Fruit fly (Drosophila melanogaster): ENCODE results near the gene Eig71Ea.
A peak's percentile ranks its signal among the peaks of the same experiment; 100 is the strongest.

Gene Eig71Ea

DNA sequence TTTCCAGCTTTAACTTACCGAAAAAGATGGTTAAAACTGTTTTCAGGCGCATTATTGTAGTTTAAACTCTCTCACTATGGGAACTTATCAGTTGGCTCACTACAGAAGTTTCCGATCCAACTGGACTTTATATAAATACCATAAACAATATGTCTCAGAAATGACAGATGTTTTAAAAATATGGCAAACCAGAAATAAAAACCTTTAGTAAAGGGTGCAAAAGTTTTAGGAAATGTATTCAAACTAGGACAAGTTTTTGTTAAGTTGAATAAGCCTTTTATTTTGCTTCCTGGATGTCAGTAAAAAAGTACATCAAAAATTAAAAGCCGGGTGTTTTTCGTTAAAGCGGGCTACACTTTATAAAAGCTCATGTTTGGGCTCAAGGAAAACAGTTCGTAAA is at the start of gene Eig71Ea, which contains the start of gene Eig71Eb:
Gene Eig71Ea, minus strand, starts transcription at position 101 of the 400 bp plus-strand sequence.
Gene Eig71Eb, plus strand, starts transcription at position 376 of the 400 bp plus-strand sequence.
- TF ChIP-seq noc (tag; optimal IDR thresholded peaks at IDR 0.05): no peak

DNA sequence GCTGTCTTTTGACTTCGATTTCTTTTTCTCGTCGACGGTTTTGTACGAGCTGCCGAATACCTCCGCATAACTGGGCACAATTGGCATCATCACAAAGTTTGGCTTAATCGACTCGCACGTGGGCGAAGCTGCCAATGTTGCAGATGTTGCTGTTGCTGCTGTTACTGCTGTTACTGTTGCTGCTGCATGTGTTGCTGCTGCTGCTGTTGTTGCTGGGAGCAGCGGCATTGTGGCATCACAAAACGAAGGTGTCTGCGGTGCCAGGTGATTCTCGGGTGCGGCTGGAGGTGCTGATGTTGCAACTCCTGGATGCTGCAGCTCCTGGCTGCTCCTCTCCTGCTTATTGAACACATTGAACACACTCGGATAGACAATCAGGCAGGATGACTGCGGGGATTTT is 48.5 kb upstream of the Eig71Ea start:
- no peak for TF ChIP-seq noc (tag; optimal IDR thresholded peaks at IDR 0.05)

DNA sequence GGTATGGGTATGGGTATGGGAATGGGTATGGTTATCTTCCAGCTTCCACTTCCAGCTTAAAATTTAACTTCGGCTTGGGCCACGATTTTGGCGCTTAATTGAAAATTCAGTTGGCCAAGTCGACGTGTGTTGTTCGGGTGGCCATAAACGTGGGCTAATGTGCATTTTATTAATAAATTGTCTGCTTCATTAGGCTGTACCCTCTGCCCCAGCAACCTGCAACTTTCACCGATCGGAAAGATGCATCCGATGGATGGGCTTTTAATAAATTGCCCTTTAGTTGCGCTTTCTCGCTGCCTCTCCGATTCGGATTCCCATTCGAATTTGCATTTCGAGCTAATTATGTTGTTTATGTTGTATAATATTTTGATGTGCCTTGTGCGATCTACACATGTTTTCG is 45.7 kb upstream of the Eig71Ea start:
- no peak for TF ChIP-seq noc (tag; optimal IDR thresholded peaks at IDR 0.05)

DNA sequence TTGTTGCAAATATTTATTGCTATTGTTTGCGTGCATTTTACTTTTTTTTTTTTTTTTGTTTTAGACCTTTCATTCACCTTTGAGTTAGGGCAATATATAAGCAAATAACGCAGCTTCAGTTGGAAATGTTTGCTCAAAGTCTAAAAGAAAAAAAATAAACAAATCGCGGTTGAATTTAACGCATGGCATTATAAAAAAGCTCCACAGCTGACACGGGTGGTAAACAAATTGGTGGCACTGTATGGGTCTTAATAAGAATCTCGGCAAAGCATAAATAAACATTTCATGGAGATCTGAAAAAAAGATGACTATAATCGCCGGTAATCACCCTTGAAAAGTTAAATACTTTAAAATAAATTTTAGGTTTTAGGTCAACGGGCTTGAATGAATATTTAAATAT is 44.9 kb upstream of the Eig71Ea start:
- TF ChIP-seq noc (tag; optimal IDR thresholded peaks at IDR 0.05): peak; percentile 2

DNA sequence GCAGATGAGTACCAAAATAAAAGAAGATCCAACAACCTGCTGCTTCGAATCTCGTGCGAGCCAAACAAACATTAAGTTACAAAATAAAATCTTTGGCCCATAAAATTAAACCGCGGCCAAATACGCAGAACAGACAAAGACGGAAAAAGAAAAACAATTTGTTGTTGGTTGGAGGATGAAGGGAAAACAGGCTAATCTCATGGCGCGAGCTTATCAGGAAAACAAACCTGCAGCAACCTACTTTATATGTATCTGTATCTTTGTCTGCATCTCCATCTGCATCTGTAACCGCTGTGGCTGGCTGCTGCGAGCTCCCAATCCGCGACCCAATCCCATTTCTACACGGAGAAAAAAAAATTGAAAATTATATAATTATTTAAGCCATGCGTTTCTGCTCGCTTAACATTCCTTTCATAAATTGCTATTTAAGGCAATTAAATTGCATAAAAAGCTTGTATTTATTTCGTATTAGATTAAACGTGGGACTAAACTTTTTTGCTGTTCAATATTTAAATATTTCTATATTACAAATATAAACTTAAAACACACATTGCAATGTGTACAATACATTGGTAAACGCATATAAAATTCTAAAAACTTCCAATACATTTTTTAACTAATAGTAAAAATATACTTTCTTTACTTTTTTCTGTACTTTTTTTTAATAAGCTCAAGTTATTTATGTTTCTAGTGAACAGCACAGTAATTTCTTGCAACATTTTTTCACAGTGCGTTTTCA is 43.5 kb upstream of the Eig71Ea start:
- TF ChIP-seq noc (tag; optimal IDR thresholded peaks at IDR 0.05): no peak

DNA sequence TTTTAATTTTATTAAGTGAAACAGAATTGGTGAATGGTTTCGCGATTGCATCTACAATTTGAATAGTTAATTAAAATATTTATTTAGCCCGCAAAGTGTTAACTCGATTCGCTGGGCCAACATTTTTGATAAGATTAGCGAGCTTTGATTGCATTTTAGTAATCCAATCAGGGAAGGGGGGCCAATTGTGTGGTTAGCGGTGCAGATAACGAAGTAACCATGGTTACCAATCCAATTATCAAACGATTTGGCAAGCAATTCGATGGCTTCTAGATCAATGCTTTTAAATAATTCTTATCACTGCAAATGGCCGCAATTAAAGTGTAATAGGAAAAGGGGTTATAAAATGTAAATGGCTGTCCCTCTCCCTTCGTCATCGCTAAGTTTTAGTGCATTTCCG is 42.9 kb upstream of the Eig71Ea start:
- TF ChIP-seq noc (tag; optimal IDR thresholded peaks at IDR 0.05): no peak

DNA sequence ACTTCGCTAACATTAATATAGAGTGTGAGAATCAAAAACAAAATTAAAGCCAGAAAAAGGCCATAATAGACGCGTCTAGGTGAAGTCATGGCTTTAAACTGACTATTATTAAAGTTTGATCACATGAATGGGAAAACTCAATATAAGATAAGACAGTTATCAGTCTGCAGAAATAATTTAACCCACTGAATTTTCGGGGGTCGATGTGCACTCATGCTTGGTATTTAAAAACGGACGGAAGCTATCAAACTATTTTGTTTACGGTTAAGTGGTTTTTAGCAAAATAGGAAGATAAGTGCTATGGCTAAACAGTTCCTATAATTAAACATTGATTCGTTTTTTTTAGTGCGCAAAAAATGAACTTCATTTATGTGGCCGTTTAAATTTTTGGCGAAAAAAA is 42.5 kb upstream of the Eig71Ea start, which contains the start of gene CG34451:
Gene CG34451, minus strand, starts transcription at position 101 of the 400 bp plus-strand sequence.
- no peak for TF ChIP-seq noc (tag; optimal IDR thresholded peaks at IDR 0.05)

DNA sequence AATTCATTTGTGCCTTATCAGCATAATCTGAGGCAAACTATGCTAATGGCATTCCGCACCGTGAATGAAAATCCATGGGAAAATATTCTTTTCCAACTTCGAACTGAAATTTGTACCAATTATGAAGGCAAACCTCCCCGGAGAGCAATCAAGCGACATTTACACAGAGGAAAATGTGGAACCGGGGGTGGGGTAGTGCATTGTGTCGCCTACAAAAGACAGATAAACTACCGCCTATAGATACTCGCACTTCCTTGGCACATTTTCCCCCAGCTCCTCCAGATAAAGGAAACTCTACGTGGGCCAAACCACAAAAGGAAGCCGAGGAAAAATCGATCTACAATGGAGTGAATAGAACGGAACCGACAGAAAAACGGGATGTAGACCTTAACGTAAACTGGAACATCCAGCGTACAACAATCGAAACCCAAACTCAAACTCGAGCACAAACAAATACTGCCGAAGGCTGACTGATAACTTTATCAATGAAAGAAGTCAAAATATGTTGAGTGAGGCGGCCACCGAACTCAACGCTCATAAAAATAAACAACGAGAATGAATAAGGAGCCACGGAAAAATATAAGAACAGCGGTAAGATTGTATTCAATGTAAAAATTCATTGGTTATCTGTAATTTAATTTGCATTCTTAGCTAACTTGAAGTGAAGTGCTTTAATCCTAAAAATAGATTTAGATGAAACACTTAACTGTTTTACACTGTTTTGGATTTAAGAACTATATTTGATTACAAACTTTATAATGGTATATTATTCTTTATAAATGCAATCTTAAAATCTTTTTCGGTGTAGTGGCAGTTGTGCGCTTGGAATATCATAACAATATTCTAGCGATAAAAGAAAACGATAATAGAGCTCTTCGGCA is 41.5 kb upstream of the Eig71Ea start:
- TF ChIP-seq noc (tag; optimal IDR thresholded peaks at IDR 0.05): peak; percentile 31

DNA sequence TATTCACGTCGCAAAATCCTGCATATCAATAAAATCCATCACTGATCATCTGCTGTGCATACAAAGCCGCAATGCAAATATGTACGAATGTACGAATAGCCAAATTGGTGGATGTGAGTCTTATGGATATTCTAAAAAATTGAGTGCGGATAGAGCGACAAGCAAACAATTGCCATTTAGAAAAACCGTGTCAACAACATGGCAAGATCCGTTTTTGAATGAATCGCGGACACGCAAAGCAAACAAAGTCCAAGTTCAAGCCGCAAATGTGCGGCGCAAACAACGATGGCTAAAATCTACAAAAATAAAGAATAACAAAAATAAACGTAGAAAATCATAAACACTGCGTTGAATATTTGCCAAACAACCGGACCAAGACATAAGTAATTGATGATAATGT is 40.1 kb upstream of the Eig71Ea start:
- peak; percentile 48 for TF ChIP-seq noc (tag; optimal IDR thresholded peaks at IDR 0.05)

DNA sequence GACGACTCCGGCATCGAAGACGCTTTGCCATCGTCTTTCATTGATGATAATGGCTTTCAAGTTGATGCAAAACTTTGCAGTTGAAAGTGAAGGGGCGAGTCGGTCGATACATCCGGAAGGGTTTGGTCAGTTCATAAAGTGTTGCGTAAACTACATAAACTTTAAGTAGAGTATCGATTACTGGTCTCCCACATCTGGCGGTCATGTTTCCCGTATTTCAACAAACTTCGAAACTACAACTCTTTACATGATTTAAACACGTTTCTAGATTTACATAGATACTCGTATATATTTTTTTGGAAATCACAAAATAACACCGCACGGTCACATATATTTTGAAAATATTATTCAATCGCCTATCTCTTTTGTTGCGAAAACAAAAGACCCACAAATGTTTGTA is 38.3 kb upstream of the Eig71Ea start, which contains the start of gene CG34452:
Gene CG34452, minus strand, starts transcription at position 101 of the 400 bp plus-strand sequence.
- TF ChIP-seq noc (tag; optimal IDR thresholded peaks at IDR 0.05): no peak

DNA sequence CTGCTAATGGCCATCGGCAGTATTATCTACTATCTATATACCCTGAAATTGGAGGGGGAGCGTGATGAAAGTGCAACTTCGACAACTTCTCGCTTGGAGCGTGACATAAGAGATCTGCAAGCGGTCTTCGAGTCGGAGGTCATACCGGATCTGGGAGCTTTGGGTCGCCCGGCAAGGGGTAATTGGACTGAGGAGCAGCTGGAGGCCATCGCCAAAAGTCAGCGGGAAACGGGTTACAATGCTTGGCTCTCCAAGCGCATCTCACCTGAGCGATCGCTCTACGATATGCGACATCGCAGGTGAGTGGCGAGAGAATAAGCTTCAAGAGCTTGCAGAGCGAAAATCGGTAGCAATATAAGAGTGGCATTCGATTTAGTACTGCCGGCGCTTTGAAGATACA is 34.6 kb upstream of the Eig71Ea start:
- TF ChIP-seq noc (tag; optimal IDR thresholded peaks at IDR 0.05): no peak

DNA sequence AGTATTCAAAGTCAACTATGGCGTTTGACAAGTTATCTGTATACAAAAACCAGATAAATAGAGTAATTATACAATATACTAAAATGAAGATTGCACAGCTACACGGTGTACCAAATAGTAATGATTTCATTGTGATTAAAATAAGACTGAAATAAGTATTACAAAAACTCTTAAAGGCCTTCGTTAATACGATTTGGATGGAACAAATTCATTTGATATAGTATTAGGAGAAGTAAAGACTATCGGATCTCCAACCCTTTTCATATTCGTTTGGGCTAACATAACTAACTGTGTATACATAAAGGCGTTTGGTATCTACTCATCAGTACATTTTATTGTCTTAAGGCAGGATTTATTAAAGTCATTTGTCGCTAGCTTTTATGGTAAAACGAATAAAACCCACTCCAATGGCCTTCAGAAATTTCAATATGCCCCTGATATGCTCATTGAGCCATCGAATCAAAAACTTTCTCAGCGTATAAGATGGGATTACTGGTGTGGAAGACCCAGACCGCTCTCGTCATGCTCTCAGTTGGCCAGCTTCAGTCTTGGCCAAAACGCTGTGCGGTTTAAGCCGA is 34.0 kb upstream of the Eig71Ea start, which contains the start of the genes CG7579 and Pgant8:
Gene CG7579, minus strand, starts transcription at position 101 of the 578 bp plus-strand sequence.
Gene Pgant8, plus strand, starts transcription at position 528 of the 578 bp plus-strand sequence.
- no peak for TF ChIP-seq noc (tag; optimal IDR thresholded peaks at IDR 0.05)

DNA sequence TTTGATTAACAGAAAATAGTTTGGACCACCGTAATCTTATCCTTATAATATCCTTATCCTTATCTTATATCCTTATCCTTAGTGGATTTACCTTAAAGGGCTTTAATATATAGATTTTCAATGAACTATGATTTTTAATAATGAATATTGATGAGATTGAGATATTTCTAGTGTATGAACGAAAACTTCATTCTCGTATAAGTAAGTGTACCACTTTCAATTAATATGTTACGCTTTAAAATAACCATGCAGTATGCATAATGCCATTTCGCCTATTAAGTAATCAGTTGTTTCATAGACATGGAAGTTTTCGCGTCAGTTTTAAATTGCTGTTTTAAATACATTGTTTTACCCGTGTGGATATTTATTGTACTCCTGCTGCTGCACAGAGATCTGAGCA is 30.0 kb upstream of the Eig71Ea start, which contains the start of gene CG7304:
Gene CG7304, plus strand, starts transcription at position 301 of the 400 bp plus-strand sequence.
- no peak for TF ChIP-seq noc (tag; optimal IDR thresholded peaks at IDR 0.05)

DNA sequence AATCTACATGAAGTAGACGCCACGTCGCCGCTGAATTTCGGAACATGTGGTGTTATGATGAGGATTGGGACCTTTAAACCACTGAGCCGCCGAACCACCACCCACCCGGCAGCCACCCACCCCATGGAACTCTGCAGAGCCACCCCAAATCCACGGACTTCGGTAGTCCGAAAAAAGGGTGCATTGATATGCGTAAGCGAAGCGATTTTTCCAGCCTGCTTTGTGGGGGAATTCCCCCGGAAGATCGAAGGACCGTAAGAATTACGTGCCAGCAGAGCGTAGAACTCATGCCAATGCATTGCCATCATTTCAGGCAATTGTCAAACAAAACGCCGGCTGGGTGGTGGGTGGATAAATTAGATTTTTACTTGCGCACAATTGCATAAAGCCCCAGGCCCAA is 28.8 kb upstream of the Eig71Ea start:
- TF ChIP-seq noc (tag; optimal IDR thresholded peaks at IDR 0.05): no peak

DNA sequence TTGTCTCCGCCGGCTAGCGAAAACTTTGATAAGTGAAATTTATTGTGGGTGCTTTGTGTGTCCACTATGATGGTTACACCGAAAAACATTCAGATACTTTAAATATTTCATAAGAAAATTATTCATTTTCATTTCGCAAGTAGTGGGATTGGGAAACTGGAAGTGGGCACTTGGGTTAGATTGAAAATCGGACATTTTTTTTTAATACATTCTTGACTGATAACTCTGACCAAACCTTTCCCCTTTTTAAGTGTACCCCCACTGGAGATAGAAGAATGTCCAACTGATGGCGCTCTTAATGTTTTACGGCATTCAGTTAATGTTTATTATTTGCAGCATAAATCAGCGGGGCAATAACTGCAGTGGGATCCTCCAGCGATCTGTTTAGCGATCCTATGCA is 28.2 kb upstream of the Eig71Ea start:
- no peak for TF ChIP-seq noc (tag; optimal IDR thresholded peaks at IDR 0.05)

DNA sequence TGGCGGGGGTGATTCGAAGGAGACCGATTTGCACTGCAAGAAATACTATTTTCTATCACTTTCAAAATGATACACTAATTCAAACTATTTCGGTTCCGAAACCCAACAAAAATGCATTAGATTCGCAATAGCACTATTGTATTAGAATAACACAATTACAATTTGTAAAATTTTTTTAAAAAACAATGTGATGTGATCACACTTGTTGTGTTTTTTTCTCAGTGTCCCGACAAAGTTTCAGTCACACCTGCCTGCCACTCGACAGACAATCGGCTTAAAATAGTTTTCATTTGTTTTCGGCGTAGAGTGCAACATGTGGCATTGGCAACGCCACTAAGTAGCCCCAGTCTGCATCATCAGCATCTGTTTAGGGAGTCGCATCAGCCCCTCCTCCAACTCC is 25.6 kb upstream of the Eig71Ea start:
- no peak for TF ChIP-seq noc (tag; optimal IDR thresholded peaks at IDR 0.05)

Data from whole organism, larva.